Worm (Caenorhabditis elegans) whole organism, late embryonic: ENCODE measurements around the gene C29E4.10.

Experiments used
- C38D4.7 ChIP-seq: fragments of 200-800 bp; sonication (Bioruptor generic); optimal IDR thresholded peaks from 2 replicates; lab custom pipeline; 2018; ENCODE audit warnings: mild to moderate bottlenecking, missing genetic modification characterization, moderate library complexity, missing compliant biosample characterization
- F13H6.1 ChIP-seq: sonication (generic microtip); optimal IDR thresholded peaks from 2 replicates; lab custom pipeline; 2016; ENCODE audit warnings: missing genetic modification characterization, missing compliant biosample characterization
- ama-1 ChIP-seq: fragments of 150-350 bp; optimal IDR thresholded peaks from 2 replicates; lab custom pipeline; 2014
- ceh-14 ChIP-seq: sonication (generic microtip); optimal IDR thresholded peaks from 2 replicates; lab custom pipeline; 2016; ENCODE audit warnings: missing genotype, missing genetic modification characterization, missing compliant biosample characterization
- fax-1 ChIP-seq: sonication (generic microtip); optimal IDR thresholded peaks from 2 replicates; lab custom pipeline; 2016; ENCODE audit warnings: missing genotype, missing genetic modification characterization, missing compliant biosample characterization
- hlh-15 ChIP-seq: sonication (generic microtip); optimal IDR thresholded peaks from 2 replicates; lab custom pipeline; 2016; ENCODE audit warnings: missing genetic modification characterization, missing compliant biosample characterization
- pat-9 ChIP-seq: fragments of 200-800 bp; sonication (Bioruptor generic); optimal IDR thresholded peaks from 2 replicates; lab custom pipeline; 2018; ENCODE audit warnings: mild to moderate bottlenecking, missing genetic modification characterization, moderate library complexity, missing compliant biosample characterization
- pha-4 ChIP-seq: fragments of 150-350 bp; optimal IDR thresholded peaks from 2 replicates; lab custom pipeline; 2018; ENCODE audit warnings: missing biosample characterization, missing genetic modification reagents, missing genetic modification characterization
- rnt-1 ChIP-seq: sonication (generic microtip); optimal IDR thresholded peaks from 2 replicates; lab custom pipeline; 2016; ENCODE audit warnings: missing genetic modification characterization, missing compliant biosample characterization
- unc-86 ChIP-seq: sonication (generic microtip); optimal IDR thresholded peaks from 2 replicates; lab custom pipeline; 2016; ENCODE audit warnings: missing genetic modification characterization, missing compliant biosample characterization

- TF ChIP-seq rnt-1 (tag; lab: Kevin White, UChicago), result no peak
- no peak for TF ChIP-seq fax-1 (tag; lab: Kevin White, UChicago)
- no peak for TF ChIP-seq C38D4.7
- TF ChIP-seq ceh-14 (tag; lab: Kevin White, UChicago), result no peak
- TF ChIP-seq pha-4 (tag; lab: Kevin White, UChicago), result no peak
- no peak for TF ChIP-seq F13H6.1 (tag; lab: Kevin White, UChicago)
- TF ChIP-seq pat-9 (tag; lab: Kevin White, UChicago), result no peak
- no peak for TF ChIP-seq hlh-15 (tag; lab: Kevin White, UChicago)
- no peak for TF ChIP-seq unc-86 (tag; lab: Kevin White, UChicago)
- no peak for TF ChIP-seq ama-1 (lab: Kevin White, UChicago)
Measured at ce11 chrIII:7947677-7948076, 10.0 kb downstream of the C29E4.10 start.
